Worm (Caenorhabditis elegans): Measurements from ENCODE around the gene gipc-1.

DNA sequence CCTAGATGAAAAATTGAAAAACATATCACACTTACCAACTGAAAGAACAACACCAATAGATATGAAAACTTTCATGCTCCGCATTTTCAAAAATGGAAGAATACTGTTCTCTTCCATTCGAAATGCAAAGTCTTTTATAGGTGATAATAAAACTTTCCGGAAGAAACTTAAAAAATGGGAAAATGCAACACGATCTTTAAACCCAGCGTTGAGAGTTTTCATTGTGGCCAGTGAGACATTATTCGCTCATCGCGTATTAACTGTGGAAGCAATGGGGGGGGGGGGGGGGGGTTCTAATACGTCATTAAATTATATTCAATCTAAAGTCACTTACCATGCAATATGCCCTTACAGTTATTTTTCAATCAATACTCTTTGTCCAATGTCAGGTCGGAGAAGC, 26.3 kb upstream of the gipc-1 start, which contains the start of the genes clec-157 and fkh-5:
- no peak for TF ChIP-seq ceh-82 (tag; optimal IDR thresholded peaks at IDR 0.05)
- no peak for TF ChIP-seq lin-39 (tag; optimal IDR thresholded peaks at IDR 0.05)
- no peak for TF ChIP-seq blmp-1 (tag; optimal IDR thresholded peaks at IDR 0.05; ENCODE audit: insufficient read depth)
- no peak for TF ChIP-seq unc-55 (GFP tag; optimal IDR thresholded peaks at IDR 0.05)
- no peak for TF ChIP-seq ztf-4 (tag; optimal IDR thresholded peaks at IDR 0.05)
- no peak for TF ChIP-seq nhr-6 (tag; optimal IDR thresholded peaks at IDR 0.05)
- TF ChIP-seq nhr-25 (tag; optimal IDR thresholded peaks at IDR 0.05): no peak
- TF ChIP-seq snpc-4 (tag; optimal IDR thresholded peaks at IDR 0.05): no peak
